Fruit fly (Drosophila melanogaster) Kc167 (cell line): ENCODE results near the gene MESK4.
"Not testable (repeated sequence)": the region's sequence is repeated elsewhere in the genome, so short reads cannot be mapped to it uniquely, and the experiment has no call there.

ENCODE experiments used
- Sin3A ChIP-seq: fragments of >200 bp; optimal IDR thresholded peaks from 2 replicates; lab custom pipeline; 2018; ENCODE audit warnings: missing external identifiers
- h ChIP-seq: fragments of >200 bp; optimal IDR thresholded peaks from 3 replicates; lab custom pipeline; 2018; ENCODE audit warnings: missing external identifiers
- insv ChIP-seq: fragments of >200 bp; optimal IDR thresholded peaks from 3 replicates; lab custom pipeline; 2018; ENCODE audit warnings: missing external identifiers
- psq ChIP-seq: fragments of >200 bp; optimal IDR thresholded peaks from 2 replicates; lab custom pipeline; 2017; ENCODE audit warnings: missing external identifiers
- ttk ChIP-seq: sonication (Bioruptor generic); optimal IDR thresholded peaks from 2 replicates; lab custom pipeline; 2017; ENCODE audit warnings: missing external identifiers

DNA sequence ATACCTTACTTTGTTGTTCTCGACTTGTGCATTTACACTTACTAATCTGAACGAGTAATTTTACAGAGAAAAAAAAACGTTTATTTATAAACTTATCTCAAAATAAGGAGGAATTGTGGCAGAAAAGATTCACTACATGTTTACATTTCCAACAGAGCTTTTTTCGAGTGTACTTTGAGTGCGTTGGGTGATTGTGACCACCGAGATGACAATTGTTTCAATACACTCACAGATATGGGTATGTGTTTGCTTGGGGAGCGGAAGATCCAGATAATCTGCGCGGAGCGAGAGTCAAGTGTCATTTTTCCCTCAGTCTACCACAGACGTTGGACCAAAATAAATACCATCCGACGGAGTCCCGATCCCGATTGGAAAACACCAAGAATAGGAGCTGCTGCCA lies 4.1 kb downstream of the MESK4 start, which contains the start of gene CG31274:
- not testable (repeated sequence) for TF ChIP-seq psq; h (lab: Kevin White, UChicago); ttk (lab: Kevin White, UChicago); Sin3A (lab: Kevin White, UChicago); insv (lab: Kevin White, UChicago)
